Worm (Caenorhabditis elegans): Measurements from ENCODE around the gene emb-1.

The emb-1 gene

ce11 chrIII:5180588-5180987, 7.3 kb downstream of the emb-1 start:
- TF ChIP-seq unc-62 (GFP tag; optimal IDR thresholded peaks at IDR 0.05), result no peak

- no peak for TF ChIP-seq unc-62 (GFP tag; optimal IDR thresholded peaks at IDR 0.05)
Observed at ce11 chrIII:5181217-5181616, 8.0 kb downstream of the emb-1 start.

ce11 chrIII:5181641-5182040, 8.4 kb downstream of the emb-1 start:
- TF ChIP-seq unc-62 (GFP tag; optimal IDR thresholded peaks at IDR 0.05), result no peak

- no peak for TF ChIP-seq unc-62 (GFP tag; optimal IDR thresholded peaks at IDR 0.05)
Observed at ce11 chrIII:5183372-5183771, 10.1 kb downstream of the emb-1 start.

- no peak for TF ChIP-seq unc-62 (GFP tag; optimal IDR thresholded peaks at IDR 0.05)
Observed at ce11 chrIII:5185620-5186019, 12.4 kb downstream of the emb-1 start, which contains the start of gene pup-2. Gene pup-2, plus strand, starts transcription at chrIII:5185920.

- TF ChIP-seq unc-62 (GFP tag; optimal IDR thresholded peaks at IDR 0.05), result no peak
Observed at ce11 chrIII:5188426-5188825, 15.2 kb downstream of the emb-1 start, which contains the start of gene K10D2.8. Gene K10D2.8, plus strand, starts transcription at chrIII:5188726.

- TF ChIP-seq unc-62 (GFP tag; optimal IDR thresholded peaks at IDR 0.05), result no peak
Observed at ce11 chrIII:5190179-5190578, 16.9 kb downstream of the emb-1 start.

ce11 chrIII:5190671-5191174, 17.5 kb downstream of the emb-1 start, which contains the start of gene hira-1:
Gene hira-1, plus strand, starts transcription at chrIII:5191124.
- no peak for TF ChIP-seq unc-62 (GFP tag; optimal IDR thresholded peaks at IDR 0.05)

ce11 chrIII:5193266-5193665, 20.0 kb downstream of the emb-1 start:
- TF ChIP-seq unc-62 (GFP tag; optimal IDR thresholded peaks at IDR 0.05), result no peak

- no peak for TF ChIP-seq unc-62 (GFP tag; optimal IDR thresholded peaks at IDR 0.05)
Observed at ce11 chrIII:5195690-5196089, 22.5 kb downstream of the emb-1 start, which contains the start of gene moc-6. Gene moc-6, plus strand, starts transcription at chrIII:5195990.

ce11 chrIII:5196298-5197045, 23.2 kb downstream of the emb-1 start:
- TF ChIP-seq unc-62 (GFP tag; optimal IDR thresholded peaks at IDR 0.05), result no peak

ce11 chrIII:5199577-5199976, 26.3 kb downstream of the emb-1 start, which contains the start of gene emb-8:
Gene emb-8, minus strand, starts transcription at chrIII:5199677.
- no peak for TF ChIP-seq unc-62 (GFP tag; optimal IDR thresholded peaks at IDR 0.05)

- TF ChIP-seq unc-62 (GFP tag; optimal IDR thresholded peaks at IDR 0.05), result no peak
Observed at ce11 chrIII:5200349-5200748, 27.1 kb downstream of the emb-1 start.

- no peak for TF ChIP-seq unc-62 (GFP tag; optimal IDR thresholded peaks at IDR 0.05)
Observed at ce11 chrIII:5201267-5201666, 28.0 kb downstream of the emb-1 start.

- TF ChIP-seq unc-62 (GFP tag; optimal IDR thresholded peaks at IDR 0.05), result no peak
Observed at ce11 chrIII:5202641-5203040, 29.4 kb downstream of the emb-1 start.

- TF ChIP-seq unc-62 (GFP tag; optimal IDR thresholded peaks at IDR 0.05), result no peak
Observed at ce11 chrIII:5203310-5203709, 30.1 kb downstream of the emb-1 start.

- no peak for TF ChIP-seq unc-62 (GFP tag; optimal IDR thresholded peaks at IDR 0.05)
Observed at ce11 chrIII:5206861-5207414, 33.7 kb downstream of the emb-1 start, which contains the start of gene morc-1. Gene morc-1, minus strand, starts transcription at chrIII:5206911.

All from whole organism, dauer.